Worm (Caenorhabditis elegans) whole organism, L2 larva: ENCODE results near the gene gcst-1.
"Not testable (repeated sequence)": the region's sequence is repeated elsewhere in the genome, so short reads cannot be mapped to it uniquely, and the experiment has no call there.

Source experiments
- R02D3.7 ChIP-seq: fragments of 150-350 bp; optimal IDR thresholded peaks from 2 replicates; lab custom pipeline; 2014; ENCODE audit warnings: missing biosample characterization, missing genetic modification characterization
- aly-2 ChIP-seq: fragments of 150-350 bp; optimal IDR thresholded peaks from 2 replicates; lab custom pipeline; 2014; ENCODE audit warnings: missing biosample characterization, missing genetic modification characterization
- unc-39 ChIP-seq: fragments of 150-350 bp; optimal IDR thresholded peaks from 2 replicates; lab custom pipeline; 2014; ENCODE audit warnings: missing biosample characterization, missing genetic modification characterization
- ztf-11 ChIP-seq: sonication (generic microtip); optimal IDR thresholded peaks from 2 replicates; lab custom pipeline; 2017; ENCODE audit warnings: missing biosample characterization, missing genetic modification characterization

- not testable (repeated sequence) for TF ChIP-seq ztf-11; unc-39 (tag; lab: Kevin White, UChicago); aly-2 (tag; lab: Kevin White, UChicago); R02D3.7 (tag; lab: Kevin White, UChicago)
These were observed 42.5 kb downstream of the gcst-1 start, which contains the start of gene K09H11.11 for ce11 chrV:5755203-5755693.
